Worm (Caenorhabditis elegans) whole organism, L4 larva: ENCODE measurements around the gene ZK813.1.
A peak's percentile ranks its signal among the peaks of the same experiment; 100 is the strongest.

Experiments
- F49E8.2 ChIP-seq: sonication (generic microtip); optimal IDR thresholded peaks from 2 replicates; lab custom pipeline; 2016; ENCODE audit warnings: missing compliant biosample characterization, mild to moderate bottlenecking, missing genetic modification characterization, borderline replicate concordance
- ceh-28 ChIP-seq: fragments of 150-350 bp; optimal IDR thresholded peaks from 2 replicates; lab custom pipeline; 2014; ENCODE audit warnings: missing biosample characterization, missing genetic modification reagents, missing genetic modification characterization
- hlh-11 ChIP-seq: fragments of 200-800 bp; sonication (Bioruptor generic); optimal IDR thresholded peaks from 2 replicates; lab custom pipeline; 2018; ENCODE audit warnings: mild to moderate bottlenecking, missing genetic modification characterization, missing compliant biosample characterization
- hmg-1.1 ChIP-seq: fragments of 200-800 bp; sonication (Bioruptor generic); IDR thresholded peaks from 2 replicates; pipeline ENCODE4 v1.3.6; 2022; ENCODE audit warnings: missing genetic modification reagents, missing genetic modification characterization, missing compliant biosample characterization
- lin-39 ChIP-seq: fragments of 150-350 bp; optimal IDR thresholded peaks from 2 replicates; lab custom pipeline; 2014; ENCODE audit warnings: missing biosample characterization, missing genetic modification reagents, missing genetic modification characterization
- mdl-1 ChIP-seq, 2 experiments: fragments of 150-350 bp in 1 of 2; sonication (generic microtip) in 1 of 2; optimal IDR thresholded peaks; 2 replicates each; lab custom pipeline; 2014 to 2017; ENCODE audit warnings: missing biosample characterization in 2 of 2, missing genetic modification characterization in 2 of 2
- nhr-111 ChIP-seq: fragments of 200-800 bp; sonication (Bioruptor generic); optimal IDR thresholded peaks from 2 replicates; lab custom pipeline; 2018; ENCODE audit warnings: mild to moderate bottlenecking, missing genetic modification characterization, missing compliant biosample characterization
- nhr-25 ChIP-seq: sonication (generic microtip); optimal IDR thresholded peaks from 2 replicates; lab custom pipeline; 2017; ENCODE audit warnings: missing genetic modification characterization, mild to moderate bottlenecking, missing compliant biosample characterization, antibody characterized with exemption, moderate library complexity, borderline replicate concordance; ENCODE audit not compliant: insufficient read depth
- unc-130 ChIP-seq: sonication (generic microtip); optimal IDR thresholded peaks from 2 replicates; lab custom pipeline; 2016; ENCODE audit warnings: missing genetic modification reagents, missing genetic modification characterization, missing compliant biosample characterization
- unc-62 ChIP-seq, 3 experiments: fragments of 150-350 bp in 1 of 3; sonication (generic microtip); optimal IDR thresholded peaks in 2 of 3; peaks in 1 of 3; 1 replicate in 1 of 3; 2 replicates in 2 of 3; lab custom pipeline; 2014 to 2017; ENCODE audit warnings: missing biosample characterization in 3 of 3, missing genetic modification characterization in 3 of 3, missing genetic modification reagents in 3 of 3, missing genotype in 1 of 3
- vab-7 ChIP-seq: fragments of 200-800 bp; sonication (Bioruptor generic); IDR thresholded peaks from 2 replicates; pipeline ENCODE4 v1.3.6; 2022; ENCODE audit warnings: missing genetic modification reagents, missing genetic modification characterization, missing compliant biosample characterization
- ztf-11 ChIP-seq: fragments of 150-350 bp; optimal IDR thresholded peaks from 2 replicates; lab custom pipeline; 2014; ENCODE audit warnings: missing biosample characterization, missing genetic modification characterization

DNA sequence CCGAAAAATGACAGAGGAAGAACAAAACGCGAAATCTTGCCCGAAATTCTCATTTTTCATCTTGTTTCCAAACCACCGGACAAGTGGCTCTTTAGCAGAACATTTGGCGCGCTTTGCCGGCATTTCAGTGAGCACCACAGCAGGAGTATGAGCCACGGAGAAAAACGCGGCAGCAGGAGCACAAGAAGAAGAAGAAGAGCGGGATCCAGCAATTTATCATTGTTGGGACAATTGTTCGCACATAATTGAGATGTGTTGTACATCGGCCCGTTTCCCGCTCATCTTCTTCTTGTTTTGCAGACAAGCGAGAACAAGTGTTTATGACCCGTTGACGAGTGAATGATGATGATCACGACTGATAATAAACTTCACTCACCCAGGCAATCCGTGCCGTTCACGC is 9.4 kb downstream of the ZK813.1 start:
- TF ChIP-seq F49E8.2 (tag; lab: Kevin White, UChicago) (no peak), hmg-1.1 (GFP tag; lab: Robert Waterston, UW) (0 out of 2 replicates have a peak, but pooled peaks have one; percentile 20), vab-7 (GFP tag; lab: Robert Waterston, UW) (no peak), hlh-11 (tag; lab: Kevin White, UChicago) (peak; percentile 38), ztf-11 (tag; lab: Kevin White, UChicago) (no peak), unc-62 (GFP tag; optimal IDR thresholded peaks at IDR 0.05 in 1 of 2; lab: Kevin White, UChicago) (no peak), unc-62 (tag; optimal IDR thresholded peaks at IDR 0.05; lab: Kevin White, UChicago) (no peak), ceh-28 (tag; lab: Kevin White, UChicago) (no peak), lin-39 (tag; lab: Kevin White, UChicago) (peak; percentile 77), mdl-1 (tag; optimal IDR thresholded peaks at IDR 0.05; lab: Kevin White, UChicago) (no peak), nhr-25 (no peak), unc-130 (GFP tag; lab: Kevin White, UChicago) (no peak), nhr-111 (no peak)
